Worm (Caenorhabditis elegans) whole organism, L4 larva: ENCODE results near the gene srg-10.
A peak's percentile ranks its signal among the peaks of the same experiment; 100 is the strongest.

Source experiments
- F10B5.3 ChIP-seq: sonication (generic microtip); optimal IDR thresholded peaks from 2 replicates; lab custom pipeline; 2016; ENCODE audit warnings: mild to moderate bottlenecking, missing genetic modification characterization, missing compliant biosample characterization
- F26F4.8 ChIP-seq: fragments of 200-800 bp; sonication (Bioruptor generic); conservative IDR thresholded peaks from 2 replicates; pipeline ENCODE4 v1.3.6; 2022; ENCODE audit warnings: missing genetic modification characterization, missing compliant biosample characterization
- F44E2.7 ChIP-seq: fragments of 200-800 bp; sonication (Bioruptor generic); IDR thresholded peaks from 2 replicates; pipeline ENCODE4 v2.1.2; 2022; ENCODE audit warnings: missing genetic modification characterization, missing compliant biosample characterization
- T20F7.1 ChIP-seq: fragments of 200-800 bp; sonication (Bioruptor generic); optimal IDR thresholded peaks from 2 replicates; lab custom pipeline; 2018; ENCODE audit warnings: mild to moderate bottlenecking, missing genetic modification characterization, missing compliant biosample characterization
- Y48G9A.11 ChIP-seq: fragments of 200-800 bp; sonication (Bioruptor generic); IDR thresholded peaks from 2 replicates; pipeline ENCODE4 v1.3.6; 2022; ENCODE audit warnings: missing genetic modification reagents, missing genetic modification characterization, missing compliant biosample characterization
- Y5F2A.4 ChIP-seq: fragments of 200-800 bp; sonication (Bioruptor generic); optimal IDR thresholded peaks from 2 replicates; lab custom pipeline; 2018; ENCODE audit warnings: mild to moderate bottlenecking, missing genetic modification characterization, missing compliant biosample characterization
- ZK337.2 ChIP-seq: fragments of 200-800 bp; sonication (Bioruptor generic); IDR thresholded peaks from 2 replicates; pipeline ENCODE4 v1.3.6; 2022; ENCODE audit warnings: missing genetic modification reagents, missing genetic modification characterization, missing compliant biosample characterization
- ZK546.5 ChIP-seq, 2 experiments: sonication (generic microtip); optimal IDR thresholded peaks; 2 replicates each; lab custom pipeline; 2017; ENCODE audit warnings: missing biosample characterization in 2 of 2, missing genetic modification characterization in 2 of 2
- aha-1 ChIP-seq: fragments of 150-350 bp; peaks from one replicate; lab custom pipeline; 2014; ENCODE audit warnings: missing biosample characterization, missing genetic modification characterization
- attf-4 ChIP-seq: sonication (generic microtip); optimal IDR thresholded peaks from 3 replicates; lab custom pipeline; 2017; ENCODE audit warnings: missing biosample characterization, missing genetic modification characterization
- ceh-28 ChIP-seq: fragments of 150-350 bp; optimal IDR thresholded peaks from 2 replicates; lab custom pipeline; 2014; ENCODE audit warnings: missing biosample characterization, missing genetic modification reagents, missing genetic modification characterization
- ceh-44 ChIP-seq: fragments of 200-800 bp; sonication (Bioruptor generic); IDR thresholded peaks from 2 replicates; pipeline ENCODE4 v1.3.6; 2022; ENCODE audit warnings: missing genetic modification reagents, missing genetic modification characterization, missing compliant biosample characterization
- ceh-62 ChIP-seq: sonication (generic microtip); optimal IDR thresholded peaks from 2 replicates; lab custom pipeline; 2017; ENCODE audit warnings: missing biosample characterization, missing genetic modification characterization
- cey-2 ChIP-seq: sonication (generic microtip); optimal IDR thresholded peaks from 3 replicates; lab custom pipeline; 2017; ENCODE audit warnings: missing genetic modification characterization, mild to moderate bottlenecking, missing compliant biosample characterization, antibody characterized with exemption, borderline replicate concordance; ENCODE audit not compliant: insufficient read depth
- ctbp-1 ChIP-seq: fragments of 200-800 bp; sonication (Bioruptor generic); IDR thresholded peaks from 2 replicates; pipeline ENCODE4 v1.3.6; 2022; ENCODE audit warnings: missing genetic modification reagents, missing genetic modification characterization, missing compliant biosample characterization
- daf-16 ChIP-seq, 3 experiments: sonication (generic microtip); optimal IDR thresholded peaks; 2 replicates each; lab custom pipeline; 2016 to 2017; ENCODE audit warnings: missing genetic modification characterization in 3 of 3, missing genetic modification reagents in 3 of 3, mild to moderate bottlenecking in 2 of 3, missing compliant biosample characterization in 2 of 3, missing biosample characterization in 1 of 3, moderate library complexity in 1 of 3
- daf-19 ChIP-seq: fragments of 200-800 bp; sonication (Bioruptor generic); conservative IDR thresholded peaks from 2 replicates; pipeline ENCODE4 v1.3.6; 2022; ENCODE audit warnings: missing genetic modification characterization, missing compliant biosample characterization
- daf-8 ChIP-seq: fragments of 200-800 bp; sonication (Bioruptor generic); IDR thresholded peaks from 2 replicates; pipeline ENCODE4 v1.3.6; 2022; ENCODE audit warnings: missing genetic modification characterization, missing compliant biosample characterization
- duxl-1 ChIP-seq: sonication (generic microtip); optimal IDR thresholded peaks from 2 replicates; lab custom pipeline; 2016; ENCODE audit warnings: mild to moderate bottlenecking, missing genetic modification characterization, moderate library complexity, missing compliant biosample characterization; ENCODE audit not compliant: poor library complexity
- egl-43 ChIP-seq: fragments of 200-800 bp; sonication (Bioruptor generic); IDR thresholded peaks from 2 replicates; pipeline ENCODE4 v1.3.6; 2022; ENCODE audit warnings: missing genetic modification reagents, missing genetic modification characterization, missing compliant biosample characterization
- fkh-10 ChIP-seq: fragments of 150-350 bp; optimal IDR thresholded peaks from 2 replicates; lab custom pipeline; 2014; ENCODE audit warnings: missing biosample characterization, missing genetic modification reagents, missing genetic modification characterization
- fos-1 ChIP-seq: fragments of 150-350 bp; optimal IDR thresholded peaks from 2 replicates; lab custom pipeline; 2014; ENCODE audit warnings: missing biosample characterization, missing genetic modification characterization
- gei-8 ChIP-seq: fragments of 200-800 bp; sonication (Bioruptor generic); optimal IDR thresholded peaks from 2 replicates; lab custom pipeline; 2018; ENCODE audit warnings: mild to moderate bottlenecking, missing genetic modification characterization, missing compliant biosample characterization
- hlh-11 ChIP-seq: fragments of 200-800 bp; sonication (Bioruptor generic); optimal IDR thresholded peaks from 2 replicates; lab custom pipeline; 2018; ENCODE audit warnings: mild to moderate bottlenecking, missing genetic modification characterization, missing compliant biosample characterization
- hmg-1.1 ChIP-seq: fragments of 200-800 bp; sonication (Bioruptor generic); IDR thresholded peaks from 2 replicates; pipeline ENCODE4 v1.3.6; 2022; ENCODE audit warnings: missing genetic modification reagents, missing genetic modification characterization, missing compliant biosample characterization
- lim-7 ChIP-seq: fragments of 200-800 bp; sonication (Bioruptor generic); IDR thresholded peaks from 2 replicates; pipeline ENCODE4 v1.3.6; 2022; ENCODE audit warnings: missing genetic modification characterization, missing compliant biosample characterization
- lin-15B ChIP-seq: fragments of 150-350 bp; sonication (generic microtip); optimal IDR thresholded peaks from 3 replicates; lab custom pipeline; 2014; ENCODE audit warnings: missing biosample characterization, missing genetic modification characterization
- lin-38 ChIP-seq: fragments of 200-800 bp; sonication (Bioruptor generic); IDR thresholded peaks from 2 replicates; pipeline ENCODE4 v1.3.6; 2022; ENCODE audit warnings: missing genetic modification reagents, missing genetic modification characterization, missing compliant biosample characterization
- mdt-29 ChIP-seq: fragments of 200-800 bp; sonication (Bioruptor generic); IDR thresholded peaks from 2 replicates; pipeline ENCODE4 v1.3.6; 2022; ENCODE audit warnings: missing genetic modification reagents, missing genetic modification characterization, missing compliant biosample characterization
- mxl-2 ChIP-seq: fragments of 200-800 bp; sonication (Bioruptor generic); conservative IDR thresholded peaks from 2 replicates; pipeline ENCODE4 v1.3.6; 2022; ENCODE audit warnings: missing genetic modification reagents, missing genetic modification characterization, missing compliant biosample characterization
- nhr-25 ChIP-seq: sonication (generic microtip); optimal IDR thresholded peaks from 2 replicates; lab custom pipeline; 2017; ENCODE audit warnings: missing genetic modification characterization, mild to moderate bottlenecking, missing compliant biosample characterization, antibody characterized with exemption, moderate library complexity, borderline replicate concordance; ENCODE audit not compliant: insufficient read depth
- nhr-41 ChIP-seq: fragments of 200-800 bp; sonication (Bioruptor generic); IDR thresholded peaks from 2 replicates; pipeline ENCODE4 v1.3.6; 2022; ENCODE audit warnings: missing genetic modification reagents, missing genetic modification characterization, missing compliant biosample characterization
- nhr-42 ChIP-seq: fragments of 200-800 bp; sonication (Bioruptor generic); IDR thresholded peaks from 2 replicates; pipeline ENCODE4 v1.3.6; 2022; ENCODE audit warnings: missing genetic modification characterization, missing compliant biosample characterization
- nhr-48 ChIP-seq: sonication (generic microtip); optimal IDR thresholded peaks from 2 replicates; lab custom pipeline; 2016; ENCODE audit warnings: mild to moderate bottlenecking, missing genetic modification characterization, missing compliant biosample characterization
- nhr-6 ChIP-seq: fragments of 150-350 bp; optimal IDR thresholded peaks from 2 replicates; lab custom pipeline; 2014; ENCODE audit warnings: missing biosample characterization, missing genetic modification characterization
- nhr-76 ChIP-seq: fragments of 150-350 bp; optimal IDR thresholded peaks from 2 replicates; lab custom pipeline; 2014; ENCODE audit warnings: missing biosample characterization, missing genetic modification characterization
- nhr-77 ChIP-seq: fragments of 150-350 bp; optimal IDR thresholded peaks from 2 replicates; lab custom pipeline; 2014; ENCODE audit warnings: missing biosample characterization, missing genetic modification characterization
- pha-4 ChIP-seq, 2 experiments: fragments of 150-350 bp in 1 of 2; fragments of 200-800 bp in 1 of 2; sonication (Bioruptor generic) in 1 of 2; IDR thresholded peaks in 1 of 2; optimal IDR thresholded peaks in 1 of 2; 2 replicates each; pipeline versions ENCODE4 v1.3.6 to Lab custom; 2014 to 2022; ENCODE audit warnings: missing genetic modification characterization in 2 of 2, missing genetic modification reagents in 2 of 2, missing biosample characterization in 1 of 2, missing compliant biosample characterization in 1 of 2
- php-3 ChIP-seq: fragments of 200-800 bp; sonication (Bioruptor generic); IDR thresholded peaks from 2 replicates; pipeline ENCODE4 v1.3.6; 2022; ENCODE audit warnings: missing genetic modification reagents, missing genetic modification characterization, missing compliant biosample characterization
- saeg-2 ChIP-seq: fragments of 200-800 bp; sonication (Bioruptor generic); IDR thresholded peaks from 2 replicates; pipeline ENCODE4 v1.3.6; 2022; ENCODE audit warnings: missing genetic modification reagents, missing genetic modification characterization, missing compliant biosample characterization
- set-16 ChIP-seq: fragments of 200-800 bp; sonication (Bioruptor generic); IDR thresholded peaks from 2 replicates; pipeline ENCODE4 v1.3.6; 2022; ENCODE audit warnings: missing genetic modification reagents, missing genetic modification characterization, missing compliant biosample characterization
- spr-3 ChIP-seq: fragments of 200-800 bp; sonication (Bioruptor generic); optimal IDR thresholded peaks from 2 replicates; lab custom pipeline; 2018; ENCODE audit warnings: mild to moderate bottlenecking, missing genetic modification characterization, missing compliant biosample characterization
- tag-97 ChIP-seq: fragments of 200-800 bp; sonication (Bioruptor generic); IDR thresholded peaks from 2 replicates; pipeline ENCODE4 v1.3.6; 2022; ENCODE audit warnings: missing genetic modification characterization, missing compliant biosample characterization
- tra-1 ChIP-seq: fragments of 200-800 bp; sonication (Bioruptor generic); IDR thresholded peaks from 2 replicates; pipeline ENCODE4 v1.3.6; 2022; ENCODE audit warnings: missing genetic modification reagents, missing genetic modification characterization, missing compliant biosample characterization
- ztf-11 ChIP-seq: fragments of 150-350 bp; optimal IDR thresholded peaks from 2 replicates; lab custom pipeline; 2014; ENCODE audit warnings: missing biosample characterization, missing genetic modification characterization
- ztf-7 ChIP-seq: fragments of 150-350 bp; optimal IDR thresholded peaks from 2 replicates; lab custom pipeline; 2014; ENCODE audit warnings: missing biosample characterization, missing genetic modification characterization

srg-10 gene

DNA sequence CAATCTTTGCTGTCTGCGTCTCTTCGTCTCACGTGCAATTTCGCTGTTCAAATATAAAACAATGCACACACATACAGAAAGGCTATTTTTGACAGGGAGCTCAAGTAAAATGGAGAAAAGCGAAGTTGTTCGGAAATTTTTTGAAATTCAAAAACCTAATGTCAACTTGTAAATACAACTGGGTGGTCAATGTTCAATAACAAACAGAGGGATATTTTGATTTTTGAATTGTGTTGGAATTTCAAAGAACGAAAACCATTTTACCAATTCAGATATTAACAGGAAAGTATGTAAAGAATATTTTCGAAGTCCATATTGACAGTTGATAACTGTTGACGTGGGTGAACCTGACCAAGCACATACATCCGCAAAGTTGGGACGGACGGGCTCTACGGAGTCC lies 10.8 kb downstream of the srg-10 start, which contains the start of gene tag-243:
Gene tag-243 (minus strand): TSS at position 101 of the 400 bp plus-strand sequence.
- TF ChIP-seq ztf-11 (tag; lab: Kevin White, UChicago) (no peak), egl-43 (no peak), F26F4.8 (GFP tag; lab: Robert Waterston, UW) (no peak), lim-7 (GFP tag; lab: Robert Waterston, UW) (no peak), lin-38 (GFP tag; lab: Robert Waterston, UW) (no peak), nhr-76 (tag; lab: Kevin White, UChicago) (no peak)

- TF ChIP-seq tra-1 (GFP tag; lab: Robert Waterston, UW) (no peak), nhr-77 (no peak), Y48G9A.11 (no peak), lin-15B (tag; lab: Kevin White, UChicago) (no peak), php-3 (GFP tag; lab: Robert Waterston, UW) (0 out of 2 replicates have a peak, but pooled peaks have one; percentile 14), ZK546.5 (tag; optimal IDR thresholded peaks at IDR 0.05; lab: Kevin White, UChicago) (no peak), ceh-28 (no peak), ztf-7 (no peak), F44E2.7 (no peak), hmg-1.1 (GFP tag; lab: Robert Waterston, UW) (no peak), cey-2 (tag; lab: Kevin White, UChicago) (no peak), daf-8 (no peak), daf-16 (GFP tag; optimal IDR thresholded peaks at IDR 0.05; lab: Kevin White, UChicago) (no peak), daf-16 (tag; optimal IDR thresholded peaks at IDR 0.05; lab: Kevin White, UChicago) (peak; percentile 73), ceh-44 (GFP tag; lab: Robert Waterston, UW) (no peak), mdt-29 (GFP tag; lab: Robert Waterston, UW) (no peak), ZK337.2 (GFP tag; lab: Robert Waterston, UW) (no peak), gei-8 (GFP tag; lab: Kevin White, UChicago) (no peak), tag-97 (GFP tag; lab: Robert Waterston, UW) (no peak), aha-1 (peak; percentile 75), nhr-25 (no peak), spr-3 (no peak), fos-1 (tag; lab: Kevin White, UChicago) (no peak), nhr-42 (GFP tag; lab: Robert Waterston, UW) (no peak)
Observed at ce11 chrIII:4688965-4689364, 11.4 kb downstream of the srg-10 start, which contains the start of gene ppat-1. TSS of gene ppat-1 (plus strand) at chrIII:4689280.

ce11 chrIII:4689595-4689994 lies 12.0 kb downstream of the srg-10 start:
- TF ChIP-seq ctbp-1 (peak; percentile 84), ceh-28 (no peak), F10B5.3 (tag; lab: Kevin White, UChicago) (peak; percentile 60), ceh-62 (tag; lab: Kevin White, UChicago) (no peak), saeg-2 (GFP tag; lab: Robert Waterston, UW) (0 out of 2 replicates have a peak, but pooled peaks have one; percentile 34), nhr-6 (tag; lab: Kevin White, UChicago) (peak; percentile 51), nhr-48 (peak; percentile 77), duxl-1 (tag; lab: Kevin White, UChicago) (peak; percentile 85), mxl-2 (GFP tag; lab: Robert Waterston, UW) (0 out of 2 replicates have a peak, but pooled peaks have one; percentile 66), egl-43 (peak; percentile 94), nhr-41 (GFP tag; lab: Robert Waterston, UW) (peak; percentile 91), cey-2 (tag; lab: Kevin White, UChicago) (no peak), mdt-29 (GFP tag; lab: Robert Waterston, UW) (peak; percentile 84; the same call in 1 of the 2 replicates), Y5F2A.4 (GFP tag; lab: Kevin White, UChicago) (peak; percentile 75), nhr-42 (GFP tag; lab: Robert Waterston, UW) (peak; percentile 81), pha-4 (GFP tag; IDR thresholded peaks at IDR 0.05; lab: Robert Waterston, UW) (peak; percentile 89), pha-4 (tag; optimal IDR thresholded peaks at IDR 0.05; lab: Kevin White, UChicago) (peak; percentile 53), lim-7 (GFP tag; lab: Robert Waterston, UW) (peak; percentile 96), attf-4 (no peak), daf-19 (GFP tag; lab: Robert Waterston, UW) (peak; percentile 89), fos-1 (tag; lab: Kevin White, UChicago) (no peak), fkh-10 (GFP tag; lab: Kevin White, UChicago) (no peak), hlh-11 (tag; lab: Kevin White, UChicago) (peak; percentile 76), ZK337.2 (GFP tag; lab: Robert Waterston, UW) (no peak), set-16 (no peak), T20F7.1 (GFP tag; lab: Kevin White, UChicago) (peak; percentile 68), nhr-25 (no peak)
